Fruit fly (Drosophila melanogaster) whole organism, embryonic: ENCODE measurements around the gene Reepl1.

Experiments used
- Bteb2 ChIP-seq: fragments of 200-800 bp; sonication (Bioruptor generic); optimal IDR thresholded peaks from 2 replicates; lab custom pipeline; 2016; ENCODE audit warnings: missing biosample characterization, missing genetic modification characterization
- CG1024 ChIP-seq: fragments of 200-800 bp; sonication (Bioruptor generic); IDR thresholded peaks from 2 replicates; pipeline ENCODE4 v1.3.6; 2022; ENCODE audit warnings: missing biosample characterization, missing genetic modification characterization
- CG10366 ChIP-seq: fragments of 200-800 bp; sonication (Bioruptor generic); IDR thresholded peaks from 2 replicates; pipeline ENCODE4 v1.3.6; 2022; ENCODE audit warnings: missing biosample characterization, missing genetic modification characterization
- CG10979 ChIP-seq: fragments of 200-800 bp; sonication (Bioruptor generic); optimal IDR thresholded peaks from 2 replicates; lab custom pipeline; 2018; ENCODE audit warnings: missing biosample characterization, mild to moderate bottlenecking, missing genetic modification characterization, moderate library complexity
- CG11247 ChIP-seq: fragments of 200-800 bp; sonication (Bioruptor generic); IDR thresholded peaks from 2 replicates; pipeline ENCODE4 v1.3.6; 2022; ENCODE audit warnings: missing biosample characterization, missing genetic modification characterization
- CG11695 ChIP-seq: fragments of 200-800 bp; sonication (Bioruptor generic); IDR thresholded peaks from 3 replicates; pipeline ENCODE4 v1.3.6; 2022; ENCODE audit warnings: missing biosample characterization, missing genetic modification characterization
- CG12219 ChIP-seq: fragments of 200-800 bp; sonication (Bioruptor generic); optimal IDR thresholded peaks from 3 replicates; lab custom pipeline; 2018; ENCODE audit warnings: missing biosample characterization, mild to moderate bottlenecking, missing genetic modification characterization
- CG15269 ChIP-seq: fragments of 200-800 bp; sonication (Bioruptor generic); optimal IDR thresholded peaks from 2 replicates; lab custom pipeline; 2018; ENCODE audit warnings: missing biosample characterization, mild to moderate bottlenecking, missing genetic modification characterization, moderate library complexity
- CG17612 ChIP-seq: fragments of 200-800 bp; sonication (Bioruptor generic); IDR thresholded peaks from 2 replicates; pipeline ENCODE4 v1.3.6; 2022; ENCODE audit warnings: missing biosample characterization, missing genetic modification characterization
- CG18619 ChIP-seq: fragments of 200-800 bp; sonication (Bioruptor generic); optimal IDR thresholded peaks from 3 replicates; lab custom pipeline; 2017; ENCODE audit warnings: missing biosample characterization, mild to moderate bottlenecking, missing genetic modification characterization
- CG2129 ChIP-seq: fragments of 200-800 bp; sonication (Bioruptor generic); IDR thresholded peaks from 2 replicates; pipeline ENCODE4 v1.3.6; 2022; ENCODE audit warnings: missing biosample characterization, missing genetic modification characterization; ENCODE audit not compliant: partially characterized antibody
- CG2202 ChIP-seq: fragments of 200-800 bp; sonication (Bioruptor generic); optimal IDR thresholded peaks from 2 replicates; lab custom pipeline; 2018; ENCODE audit warnings: missing biosample characterization, mild to moderate bottlenecking, missing genetic modification characterization
- CG2678 ChIP-seq: fragments of 200-800 bp; sonication (Bioruptor generic); optimal IDR thresholded peaks from 3 replicates; lab custom pipeline; 2019; ENCODE audit warnings: missing biosample characterization, mild to moderate bottlenecking, missing genetic modification characterization, moderate library complexity
- CG30020 ChIP-seq: fragments of 200-800 bp; optimal IDR thresholded peaks from 2 replicates; lab custom pipeline; 2019; ENCODE audit warnings: missing biosample characterization, mild to moderate bottlenecking, missing genetic modification characterization, moderate library complexity
- CG3838 ChIP-seq: fragments of 200-800 bp; sonication (Bioruptor generic); optimal IDR thresholded peaks from 3 replicates; lab custom pipeline; 2016; ENCODE audit warnings: missing biosample characterization, missing genetic modification characterization
- CG4282 ChIP-seq: fragments of 200-800 bp; sonication (Bioruptor generic); optimal IDR thresholded peaks from 2 replicates; lab custom pipeline; 2016; ENCODE audit warnings: missing biosample characterization, missing genetic modification characterization
- CG4328 ChIP-seq: fragments of 200-800 bp; sonication (Bioruptor generic); optimal IDR thresholded peaks from 3 replicates; lab custom pipeline; 2017; ENCODE audit warnings: missing biosample characterization, missing genetic modification reagents, missing genetic modification characterization
- CG4617 ChIP-seq: fragments of 200-800 bp; sonication (Bioruptor generic); optimal IDR thresholded peaks from 3 replicates; lab custom pipeline; 2016; ENCODE audit warnings: missing biosample characterization, missing genetic modification characterization, borderline replicate concordance
- CG5180 ChIP-seq: fragments of 200-800 bp; sonication (Bioruptor generic); optimal IDR thresholded peaks from 3 replicates; lab custom pipeline; 2017; ENCODE audit warnings: missing biosample characterization, missing genetic modification characterization, mild to moderate bottlenecking, moderate library complexity, missing genetic modification reagents
- CG7839 ChIP-seq: fragments of 200-800 bp; sonication (Bioruptor generic); optimal IDR thresholded peaks from 3 replicates; lab custom pipeline; 2018; ENCODE audit warnings: missing biosample characterization, mild to moderate bottlenecking, missing genetic modification characterization, moderate library complexity
- CG7987 ChIP-seq: fragments of 200-800 bp; sonication (Bioruptor generic); optimal IDR thresholded peaks from 2 replicates; lab custom pipeline; 2018; ENCODE audit warnings: missing biosample characterization, mild to moderate bottlenecking, missing genetic modification characterization, moderate library complexity
- CG8765 ChIP-seq: fragments of 200-800 bp; sonication (Bioruptor generic); IDR thresholded peaks from 2 replicates; pipeline ENCODE4 v1.3.6; 2022; ENCODE audit warnings: missing biosample characterization, missing genetic modification characterization
- CHES-1-like ChIP-seq: fragments of 200-800 bp; sonication (Bioruptor generic); optimal IDR thresholded peaks from 2 replicates; lab custom pipeline; 2016; ENCODE audit warnings: missing biosample characterization, missing genetic modification characterization
- CkIIα-i1 ChIP-seq: fragments of 200-800 bp; sonication (Bioruptor generic); IDR thresholded peaks from 2 replicates; pipeline ENCODE4 v1.3.6; 2022; ENCODE audit warnings: missing biosample characterization, missing genetic modification characterization
- CrebB ChIP-seq: fragments of 200-800 bp; sonication (Bioruptor generic); optimal IDR thresholded peaks from 3 replicates; lab custom pipeline; 2018; ENCODE audit warnings: missing biosample characterization, mild to moderate bottlenecking, missing genetic modification characterization
- HHEX ChIP-seq: fragments of 200-800 bp; sonication (Bioruptor generic); optimal IDR thresholded peaks from 3 replicates; lab custom pipeline; 2017; ENCODE audit warnings: missing biosample characterization, mild to moderate bottlenecking, missing genetic modification characterization, missing genetic modification reagents
- Hr78 ChIP-seq, 2 experiments: fragments of 200-800 bp in 1 of 2; fragments of >200 bp in 1 of 2; sonication (Bioruptor generic) in 1 of 2; optimal IDR thresholded peaks; 2 replicates each; lab custom pipeline; 2017 to 2019; ENCODE audit warnings: missing biosample characterization in 2 of 2, missing genetic modification characterization in 2 of 2, mild to moderate bottlenecking in 1 of 2, moderate library complexity in 1 of 2
- Opbp ChIP-seq: fragments of 200-800 bp; sonication (Bioruptor generic); IDR thresholded peaks from 3 replicates; pipeline ENCODE4 v1.3.6; 2022; ENCODE audit warnings: missing biosample characterization, missing genetic modification characterization; ENCODE audit not compliant: partially characterized antibody
- PHDP ChIP-seq: fragments of 200-800 bp; sonication (Bioruptor generic); optimal IDR thresholded peaks from 3 replicates; lab custom pipeline; 2018; ENCODE audit warnings: missing biosample characterization, mild to moderate bottlenecking, missing genetic modification characterization, moderate library complexity
- YL-1 ChIP-seq: fragments of 200-800 bp; sonication (Bioruptor generic); optimal IDR thresholded peaks from 3 replicates; lab custom pipeline; 2017; ENCODE audit warnings: missing biosample characterization, mild to moderate bottlenecking, missing genetic modification characterization
- ac ChIP-seq: fragments of 200-800 bp; sonication (Bioruptor generic); optimal IDR thresholded peaks from 3 replicates; lab custom pipeline; 2017; ENCODE audit warnings: missing biosample characterization, mild to moderate bottlenecking, missing genetic modification characterization
- bigmax ChIP-seq: fragments of 200-800 bp; sonication (Bioruptor generic); optimal IDR thresholded peaks from 2 replicates; lab custom pipeline; 2018; ENCODE audit warnings: missing biosample characterization, mild to moderate bottlenecking, missing genetic modification characterization
- dan ChIP-seq: fragments of 200-800 bp; sonication (Bioruptor generic); IDR thresholded peaks from 2 replicates; pipeline ENCODE4 v1.3.6; 2022; ENCODE audit warnings: missing biosample characterization, missing genetic modification characterization
- dm ChIP-seq: fragments of 200-800 bp; sonication (Bioruptor generic); optimal IDR thresholded peaks from 3 replicates; lab custom pipeline; 2016; ENCODE audit warnings: missing biosample characterization, missing genetic modification characterization
- dysf ChIP-seq: fragments of 200-800 bp; sonication (Bioruptor generic); IDR thresholded peaks from 3 replicates; pipeline ENCODE4 v1.3.6; 2022; ENCODE audit warnings: missing biosample characterization, missing genetic modification characterization
- eyg ChIP-seq: fragments of 200-800 bp; sonication (Bioruptor generic); optimal IDR thresholded peaks from 3 replicates; lab custom pipeline; 2016; ENCODE audit warnings: missing biosample characterization, missing genetic modification characterization
- ftz-f1 ChIP-seq: fragments of 200-800 bp; sonication (Bioruptor generic); optimal IDR thresholded peaks from 2 replicates; lab custom pipeline; 2016; ENCODE audit warnings: missing biosample characterization, missing genetic modification characterization
- grau ChIP-seq: fragments of 200-800 bp; optimal IDR thresholded peaks from 3 replicates; lab custom pipeline; 2019; ENCODE audit warnings: missing biosample characterization, mild to moderate bottlenecking, missing genetic modification characterization, moderate library complexity
- gsb ChIP-seq: fragments of 200-800 bp; sonication (Bioruptor generic); IDR thresholded peaks from 2 replicates; pipeline ENCODE4 v1.3.6; 2022; ENCODE audit warnings: missing biosample characterization, missing genetic modification characterization
- h ChIP-seq: fragments of >200 bp; optimal IDR thresholded peaks from 2 replicates; lab custom pipeline; 2017
- jing ChIP-seq: fragments of 200-800 bp; sonication (Bioruptor generic); optimal IDR thresholded peaks from 2 replicates; lab custom pipeline; 2018; ENCODE audit warnings: missing biosample characterization, mild to moderate bottlenecking, missing genetic modification characterization
- ken ChIP-seq: fragments of 200-800 bp; sonication (Bioruptor generic); IDR thresholded peaks from 3 replicates; pipeline ENCODE4 v1.3.6; 2022; ENCODE audit warnings: missing biosample characterization, missing genetic modification characterization
- lab ChIP-seq: fragments of 200-800 bp; sonication (Bioruptor generic); optimal IDR thresholded peaks from 3 replicates; lab custom pipeline; 2017; ENCODE audit warnings: missing biosample characterization, missing genetic modification characterization, mild to moderate bottlenecking, moderate library complexity, missing genetic modification reagents
- lbe ChIP-seq: fragments of 200-800 bp; sonication (Bioruptor generic); optimal IDR thresholded peaks from 2 replicates; lab custom pipeline; 2016; ENCODE audit warnings: missing biosample characterization, mild to moderate bottlenecking, missing genetic modification characterization
- mam ChIP-seq: fragments of 200-800 bp; sonication (Bioruptor generic); optimal IDR thresholded peaks from 3 replicates; lab custom pipeline; 2016; ENCODE audit warnings: missing biosample characterization, missing genetic modification characterization
- psq ChIP-seq: fragments of 200-800 bp; sonication (Bioruptor generic); optimal IDR thresholded peaks from 2 replicates; lab custom pipeline; 2017; ENCODE audit warnings: missing biosample characterization, missing genetic modification characterization
- sima ChIP-seq: fragments of 200-800 bp; sonication (Bioruptor generic); optimal IDR thresholded peaks from 2 replicates; lab custom pipeline; 2016; ENCODE audit warnings: missing biosample characterization, missing genetic modification characterization
- tll ChIP-seq, 2 experiments: fragments of 200-800 bp in 1 of 2; fragments of >200 bp in 1 of 2; sonication (Bioruptor generic) in 1 of 2; optimal IDR thresholded peaks; 2 replicates each; lab custom pipeline; 2017 to 2019; ENCODE audit warnings: missing biosample characterization in 2 of 2, missing genetic modification characterization in 2 of 2, mild to moderate bottlenecking in 1 of 2, moderate library complexity in 1 of 2
- usp ChIP-seq: fragments of >200 bp; optimal IDR thresholded peaks from 2 replicates; lab custom pipeline; 2017; ENCODE audit warnings: missing biosample characterization, missing genetic modification characterization

Gene Reepl1

dm6 chrX:11622649-11623425 is 50.3 kb downstream of the Reepl1 start (continued):
- TF ChIP-seq CHES-1-like (GFP tag; lab: Kevin White, UChicago) (peak; percentile 67), CG1024 (GFP tag; lab: Robert Waterston, UW) (0 out of 2 replicates have a peak, but pooled peaks have one; percentile 39), CG3838 (GFP tag; lab: Kevin White, UChicago) (peak; percentile 23), dan (GFP tag; lab: Robert Waterston, UW) (no peak), CG12219 (GFP tag; lab: Kevin White, UChicago) (peak; percentile 68), sima (GFP tag; lab: Kevin White, UChicago) (no peak), gsb (GFP tag; lab: Robert Waterston, UW) (peak; percentile 68), ken (GFP tag; lab: Robert Waterston, UW) (peak; percentile 45; the same call in 1 of the 3 replicates), usp (GFP tag; lab: Kevin White, UChicago) (no peak), h (lab: Kevin White, UChicago) (no peak), CG7987 (peak; percentile 59), CG4282 (GFP tag; lab: Kevin White, UChicago) (no peak), mam (peak; percentile 24), grau (tag; lab: Kevin White, UChicago) (peak; percentile 77), CG18619 (GFP tag; lab: Kevin White, UChicago) (peak; percentile 59), Opbp (GFP tag; lab: Robert Waterston, UW) (no peak), CG2678 (tag; lab: Kevin White, UChicago) (peak; percentile 80), HHEX (GFP tag; lab: Kevin White, UChicago) (peak; percentile 72), CkIIα-i1 (0 out of 2 replicates have a peak, but pooled peaks have one; percentile 21), CG11247 (GFP tag; lab: Robert Waterston, UW) (peak; percentile 62), CG4617 (no peak), CG4328 (no peak), lbe (GFP tag; lab: Kevin White, UChicago) (peak; percentile 95), bigmax (GFP tag; lab: Kevin White, UChicago) (no peak), YL-1 (GFP tag; lab: Kevin White, UChicago) (no peak), lab (GFP tag; lab: Kevin White, UChicago) (peak; percentile 85), psq (GFP tag; lab: Kevin White, UChicago) (no peak), CG11695 (GFP tag; lab: Robert Waterston, UW) (peak; percentile 71; the same call in 2 of the 3 replicates), CG8765 (GFP tag; lab: Robert Waterston, UW) (peak; percentile 13; the same call in 1 of the 2 replicates), eyg (GFP tag; lab: Kevin White, UChicago) (peak; percentile 60), Bteb2 (GFP tag; lab: Kevin White, UChicago) (peak; percentile 77), dysf (GFP tag; lab: Robert Waterston, UW) (peak; percentile 85), CG10979 (tag; lab: Kevin White, UChicago) (peak; percentile 32), dm (GFP tag; lab: Kevin White, UChicago) (peak; percentile 12), CG5180 (GFP tag; lab: Kevin White, UChicago) (no peak), CG2129 (GFP tag; lab: Robert Waterston, UW) (no peak), Hr78 (GFP tag; optimal IDR thresholded peaks at IDR 0.05; lab: Kevin White, UChicago) (no peak), PHDP (tag; lab: Kevin White, UChicago) (peak; percentile 75), CG30020 (no peak), CG10366 (GFP tag; lab: Robert Waterston, UW) (peak; percentile 76), CG15269 (tag; lab: Kevin White, UChicago) (peak; percentile 90), ac (no peak), tll (GFP tag; optimal IDR thresholded peaks at IDR 0.05; lab: Kevin White, UChicago) (no peak), jing (GFP tag; lab: Kevin White, UChicago) (peak; percentile 26), CG7839 (peak; percentile 81), CrebB (tag; lab: Kevin White, UChicago) (peak; percentile 50), CG17612 (GFP tag; lab: Robert Waterston, UW) (0 out of 2 replicates have a peak, but pooled peaks have one; percentile 31), CG2202 (peak; percentile 0), ftz-f1 (GFP tag; lab: Kevin White, UChicago) (peak; percentile 0)
